Worm (Caenorhabditis elegans) whole organism, L3 larva: ENCODE data around the gene uda-1.

ENCODE experiments used
- R02D3.7 ChIP-seq: fragments of 150-350 bp; optimal IDR thresholded peaks from 2 replicates; lab custom pipeline; 2014; ENCODE audit warnings: missing biosample characterization, missing genetic modification characterization
- ZK546.5 ChIP-seq: sonication (generic microtip); optimal IDR thresholded peaks from 2 replicates; lab custom pipeline; 2017; ENCODE audit warnings: missing biosample characterization, missing genetic modification characterization
- fos-1 ChIP-seq: fragments of 150-350 bp; optimal IDR thresholded peaks from 2 replicates; lab custom pipeline; 2014; ENCODE audit warnings: missing biosample characterization, missing genetic modification characterization
- nhr-23 ChIP-seq: fragments of 150-350 bp; optimal IDR thresholded peaks from 2 replicates; lab custom pipeline; 2014; ENCODE audit warnings: missing biosample characterization, missing genetic modification reagents, missing genetic modification characterization
- nhr-25 ChIP-seq: sonication (generic microtip); optimal IDR thresholded peaks from 2 replicates; lab custom pipeline; 2017; ENCODE audit warnings: missing biosample characterization, missing genetic modification characterization
- snpc-4 ChIP-seq: fragments of 150-350 bp; optimal IDR thresholded peaks from 2 replicates; lab custom pipeline; 2014; ENCODE audit warnings: missing biosample characterization, missing genetic modification characterization

DNA sequence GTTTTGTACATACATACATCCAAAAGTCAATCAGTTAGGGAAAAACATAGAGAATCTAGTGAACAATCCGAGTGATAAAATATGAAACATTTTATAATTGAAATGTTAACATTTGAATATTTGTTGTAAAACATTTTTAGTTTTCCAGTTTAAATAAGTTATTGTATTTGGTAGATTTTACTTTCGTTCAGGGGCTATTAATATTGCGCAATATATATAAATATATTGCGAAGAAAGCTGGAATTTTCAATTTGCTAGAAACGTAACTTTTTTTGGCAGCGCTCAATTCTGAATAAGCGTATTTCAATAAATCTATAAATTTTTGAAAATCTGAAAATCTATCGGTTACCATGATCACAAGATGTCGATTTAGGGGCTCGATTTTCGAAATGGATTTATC lies 2.9 kb downstream of the uda-1 start:
- no peak for TF ChIP-seq fos-1 (tag; lab: Kevin White, UChicago)
- no peak for TF ChIP-seq snpc-4 (tag; lab: Kevin White, UChicago)
- TF ChIP-seq nhr-25 (tag; lab: Kevin White, UChicago), result no peak
- TF ChIP-seq R02D3.7, result no peak
- no peak for TF ChIP-seq ZK546.5 (tag; lab: Kevin White, UChicago)
- no peak for TF ChIP-seq nhr-23
